Worm (Caenorhabditis elegans): Measurements from ENCODE around the gene col-44.

col-44 gene

ce11 chrX:13633032-13633431, 41.8 kb downstream of the col-44 start:
- no peak for TF ChIP-seq unc-62 (GFP tag; optimal IDR thresholded peaks at IDR 0.05)

- TF ChIP-seq unc-62 (GFP tag; optimal IDR thresholded peaks at IDR 0.05), result no peak
Measured at ce11 chrX:13633876-13634479, 42.7 kb downstream of the col-44 start.

ce11 chrX:13637526-13637925, 46.3 kb downstream of the col-44 start:
- TF ChIP-seq unc-62 (GFP tag; optimal IDR thresholded peaks at IDR 0.05), result no peak

- TF ChIP-seq unc-62 (GFP tag; optimal IDR thresholded peaks at IDR 0.05), result no peak
Measured at ce11 chrX:13638351-13638958, 47.2 kb downstream of the col-44 start.

ce11 chrX:13639577-13639976, 48.3 kb downstream of the col-44 start, which contains the start of gene twk-20:
TSS of gene twk-20 (plus strand) at chrX:13639877.
- TF ChIP-seq unc-62 (GFP tag; optimal IDR thresholded peaks at IDR 0.05), result no peak

Measured in whole organism, dauer.